Worm (Caenorhabditis elegans) whole organism, early embryonic: ENCODE data around the gene exos-9.

Experiments used
- B0310.2 ChIP-seq: sonication (generic microtip); optimal IDR thresholded peaks from 2 replicates; lab custom pipeline; 2016; ENCODE audit warnings: mild to moderate bottlenecking, missing genetic modification characterization, missing compliant biosample characterization
- F13C5.2 ChIP-seq: sonication (generic microtip); optimal IDR thresholded peaks from 2 replicates; lab custom pipeline; 2017; ENCODE audit warnings: mild to moderate bottlenecking, missing genetic modification characterization, inconsistent platforms, missing compliant biosample characterization
- aly-1 ChIP-seq: sonication (generic microtip); optimal IDR thresholded peaks from 2 replicates; lab custom pipeline; 2016; ENCODE audit warnings: missing genetic modification characterization, missing compliant biosample characterization
- ama-1 ChIP-seq: fragments of 150-350 bp; optimal IDR thresholded peaks from 2 replicates; lab custom pipeline; 2014
- ceh-13 ChIP-seq: fragments of 200-800 bp; sonication (Bioruptor generic); optimal IDR thresholded peaks from 2 replicates; lab custom pipeline; 2018; ENCODE audit warnings: mild to moderate bottlenecking, missing genetic modification characterization, missing compliant biosample characterization
- ceh-36 ChIP-seq: sonication (generic microtip); optimal IDR thresholded peaks from 2 replicates; lab custom pipeline; 2016; ENCODE audit warnings: missing genetic modification characterization, inconsistent platforms, missing compliant biosample characterization
- ets-7 ChIP-seq: sonication (generic microtip); optimal IDR thresholded peaks from 2 replicates; lab custom pipeline; 2016; ENCODE audit warnings: missing genotype, missing genetic modification characterization, missing compliant biosample characterization
- flt-1 ChIP-seq: fragments of 200-800 bp; sonication (Bioruptor generic); IDR thresholded peaks from 2 replicates; pipeline ENCODE4 v1.3.6; 2022; ENCODE audit warnings: missing genetic modification characterization, missing compliant biosample characterization
- hmbx-1 ChIP-seq: sonication (generic microtip); optimal IDR thresholded peaks from 2 replicates; lab custom pipeline; 2016; ENCODE audit warnings: mild to moderate bottlenecking, missing genetic modification characterization, missing compliant biosample characterization
- hmg-4 ChIP-seq: fragments of 200-800 bp; sonication (Bioruptor generic); optimal IDR thresholded peaks from 2 replicates; lab custom pipeline; 2018; ENCODE audit warnings: mild to moderate bottlenecking, missing genetic modification characterization, missing compliant biosample characterization
- hnd-1 ChIP-seq: sonication (generic microtip); optimal IDR thresholded peaks from 2 replicates; lab custom pipeline; 2016; ENCODE audit warnings: missing genetic modification characterization, missing compliant biosample characterization
- pes-1 ChIP-seq: fragments of 200-800 bp; sonication (Bioruptor generic); IDR thresholded peaks from 2 replicates; pipeline ENCODE4 v1.3.6; 2022; ENCODE audit warnings: missing genetic modification reagents, missing genetic modification characterization, missing compliant biosample characterization
- scrt-1 ChIP-seq: fragments of 200-800 bp; sonication (Bioruptor generic); IDR thresholded peaks from 2 replicates; pipeline ENCODE4 v1.3.6; 2022; ENCODE audit warnings: missing genetic modification characterization, missing compliant biosample characterization
- sea-1 ChIP-seq: fragments of 200-800 bp; sonication (Bioruptor generic); conservative IDR thresholded peaks from 2 replicates; pipeline ENCODE4 v1.3.6; 2022; ENCODE audit warnings: missing genetic modification characterization, missing compliant biosample characterization
- tbx-11 ChIP-seq: fragments of 200-800 bp; sonication (Bioruptor generic); IDR thresholded peaks from 2 replicates; pipeline ENCODE4 v1.3.6; 2022; ENCODE audit warnings: missing genetic modification characterization, missing compliant biosample characterization
- tbx-37 ChIP-seq: fragments of 200-800 bp; sonication (Bioruptor generic); conservative IDR thresholded peaks from 2 replicates; pipeline ENCODE4 v1.3.6; 2022; ENCODE audit warnings: missing genetic modification reagents, missing genetic modification characterization, missing compliant biosample characterization
- tra-4 ChIP-seq: sonication (generic microtip); optimal IDR thresholded peaks from 2 replicates; lab custom pipeline; 2017; ENCODE audit warnings: missing genetic modification characterization, missing compliant biosample characterization

Gene exos-9

DNA sequence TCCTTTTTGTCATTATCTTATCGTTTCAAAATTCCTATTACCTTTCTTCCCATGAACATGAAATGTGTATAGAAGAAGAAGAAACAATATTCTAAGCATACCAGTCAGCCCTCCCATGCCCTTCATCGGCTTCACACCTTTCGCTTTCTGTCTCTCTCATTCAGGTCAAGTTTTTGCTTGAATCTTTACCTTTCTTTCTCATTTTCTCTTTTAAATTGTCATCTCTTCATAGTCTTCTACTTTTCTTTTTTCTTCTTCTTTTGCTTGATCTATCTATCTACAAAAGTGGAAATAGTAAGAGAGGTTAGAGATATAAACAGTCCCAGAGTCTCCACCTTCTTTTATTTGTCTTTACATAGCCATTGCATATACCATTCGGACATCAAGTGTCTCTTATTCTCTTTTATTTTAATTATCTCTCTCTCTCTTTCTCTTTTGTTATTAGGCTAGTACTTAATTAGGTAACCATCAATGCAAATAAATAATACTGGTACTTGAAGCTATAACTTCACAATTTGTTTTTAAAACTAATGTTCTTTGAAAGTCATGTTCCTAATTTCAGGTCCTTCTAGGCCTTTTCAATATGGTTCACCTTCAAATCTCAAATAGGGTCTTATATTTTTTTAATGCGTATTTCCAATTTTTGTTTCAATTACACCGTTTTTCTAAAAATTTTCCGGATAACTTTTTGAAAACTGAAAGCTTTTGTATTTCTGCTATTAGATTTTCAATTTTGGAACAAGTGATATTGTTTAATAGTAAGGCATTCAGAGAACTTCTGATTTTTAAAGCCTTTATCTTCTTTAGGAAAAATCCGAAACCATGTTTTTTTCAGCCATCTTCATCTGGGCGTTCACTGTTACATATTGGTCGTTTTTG lies 3.7 kb upstream of the exos-9 start, which contains the start of gene dpy-31:
Gene dpy-31, plus strand, starts transcription at position 829 of the 879 bp plus-strand sequence.
- TF ChIP-seq F13C5.2 (tag; lab: Kevin White, UChicago) (no peak), hnd-1 (no peak), tbx-11 (no peak), aly-1 (no peak), tra-4 (tag; lab: Kevin White, UChicago) (no peak), tbx-37 (GFP tag; lab: Robert Waterston, UW) (no peak), hmg-4 (no peak), hmbx-1 (no peak), ceh-36 (tag; lab: Kevin White, UChicago) (no peak), pes-1 (GFP tag; lab: Robert Waterston, UW) (no peak), B0310.2 (tag; lab: Kevin White, UChicago) (no peak), ama-1 (no peak), ets-7 (tag; lab: Kevin White, UChicago) (no peak), scrt-1 (no peak), ceh-13 (GFP tag; lab: Kevin White, UChicago) (no peak), flt-1 (GFP tag; lab: Robert Waterston, UW) (no peak), sea-1 (GFP tag; lab: Robert Waterston, UW) (no peak)

ce11 chrIII:7199467-7199866 lies 1.6 kb upstream of the exos-9 start:
- no peak for TF ChIP-seq F13C5.2 (tag; lab: Kevin White, UChicago)
- TF ChIP-seq tra-4 (tag; lab: Kevin White, UChicago): no peak
- TF ChIP-seq pes-1 (GFP tag; lab: Robert Waterston, UW): no peak
- TF ChIP-seq hmg-4: no peak
- TF ChIP-seq hmbx-1: no peak

ce11 chrIII:7198838-7199237 lies 965 bp upstream of the exos-9 start, which contains the start of gene pfd-5:
pfd-5 (minus strand) TSS chrIII:7198884.
- TF ChIP-seq hmbx-1 (peak; percentile 0), ceh-13 (GFP tag; lab: Kevin White, UChicago) (no peak), pes-1 (GFP tag; lab: Robert Waterston, UW) (peak; percentile 77), sea-1 (GFP tag; lab: Robert Waterston, UW) (0 out of 2 replicates have a peak, but pooled peaks have one; percentile 11), ets-7 (tag; lab: Kevin White, UChicago) (no peak), F13C5.2 (tag; lab: Kevin White, UChicago) (peak; percentile 35), tra-4 (tag; lab: Kevin White, UChicago) (no peak), tbx-37 (GFP tag; lab: Robert Waterston, UW) (peak; percentile 95)

DNA sequence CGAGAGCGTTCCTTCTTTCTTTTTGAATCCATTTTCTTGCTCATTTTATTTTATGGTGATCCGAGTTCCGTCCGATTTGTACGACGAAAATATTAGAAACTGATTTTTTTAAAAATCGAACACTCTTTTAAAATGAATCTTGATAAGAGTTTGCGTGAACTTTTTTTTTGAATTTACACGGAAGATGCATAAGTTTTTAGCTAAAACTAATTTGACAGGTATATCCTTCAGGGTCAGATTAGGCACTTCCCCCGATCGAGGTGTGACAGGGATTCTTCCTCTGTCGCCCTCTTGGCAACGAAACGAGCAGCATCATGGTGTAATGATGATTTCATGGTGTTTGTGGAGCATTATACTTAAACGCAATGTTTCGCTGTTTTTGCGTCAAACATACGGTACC lies 2.5 kb downstream of the exos-9 start, which contains the start of gene F37C12.18:
Gene F37C12.18, minus strand, starts transcription at position 101 of the 400 bp plus-strand sequence.
- TF ChIP-seq B0310.2 (tag; lab: Kevin White, UChicago) (no peak), hmbx-1 (no peak), ceh-36 (tag; lab: Kevin White, UChicago) (no peak), tbx-11 (no peak), pes-1 (GFP tag; lab: Robert Waterston, UW) (no peak), tbx-37 (GFP tag; lab: Robert Waterston, UW) (no peak), F13C5.2 (tag; lab: Kevin White, UChicago) (no peak), aly-1 (no peak), sea-1 (GFP tag; lab: Robert Waterston, UW) (no peak), ama-1 (no peak), hmg-4 (no peak)

- no peak for TF ChIP-seq B0310.2 (tag; lab: Kevin White, UChicago)
- TF ChIP-seq sea-1 (GFP tag; lab: Robert Waterston, UW): no peak
- no peak for TF ChIP-seq ama-1
- no peak for TF ChIP-seq hmg-4
- TF ChIP-seq F13C5.2 (tag; lab: Kevin White, UChicago): no peak
- TF ChIP-seq pes-1 (GFP tag; lab: Robert Waterston, UW): no peak
- TF ChIP-seq ets-7 (tag; lab: Kevin White, UChicago): no peak
- TF ChIP-seq tbx-37 (GFP tag; lab: Robert Waterston, UW): no peak
- TF ChIP-seq scrt-1: no peak
- TF ChIP-seq aly-1: no peak
- no peak for TF ChIP-seq tra-4 (tag; lab: Kevin White, UChicago)
- TF ChIP-seq flt-1 (GFP tag; lab: Robert Waterston, UW): no peak
- TF ChIP-seq ceh-13 (GFP tag; lab: Kevin White, UChicago): no peak
- no peak for TF ChIP-seq hnd-1
- no peak for TF ChIP-seq hmbx-1
These were observed 4.8 kb downstream of the exos-9 start, which contains the start of gene mec-14 for ce11 chrIII:7192942-7193665. mec-14 (minus strand) TSS chrIII:7192992.

DNA sequence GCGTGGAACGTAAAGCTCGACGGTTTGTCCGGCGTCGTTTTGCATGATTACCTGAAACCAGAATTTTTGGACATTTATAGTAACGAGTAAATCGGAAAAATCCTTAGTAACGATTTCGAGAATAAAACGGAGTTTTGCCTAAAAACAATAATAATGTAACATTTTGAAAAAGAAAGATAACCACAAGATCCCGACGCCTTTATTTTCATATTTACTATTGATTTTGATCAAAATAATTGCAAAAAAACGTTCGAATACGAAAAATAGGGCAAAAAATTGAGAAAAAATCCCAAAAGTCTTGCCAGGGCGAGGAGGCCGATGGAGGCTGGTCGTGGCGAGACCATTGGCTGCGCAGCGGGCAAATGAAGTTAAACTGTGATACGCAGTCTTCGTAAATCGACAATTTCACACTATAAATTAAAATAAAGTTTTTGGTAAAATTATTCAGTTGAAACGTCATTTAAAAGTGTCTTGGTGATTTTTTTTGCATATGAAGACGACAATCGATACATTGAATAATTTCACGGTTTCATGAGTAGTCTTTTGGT lies 8.2 kb downstream of the exos-9 start, which contains the start of gene rps-21:
Gene rps-21, minus strand, starts transcription at position 51 of the 548 bp plus-strand sequence.
- TF ChIP-seq hmg-4: peak; percentile 24
- TF ChIP-seq F13C5.2 (tag; lab: Kevin White, UChicago): peak; percentile 47
- TF ChIP-seq pes-1 (GFP tag; lab: Robert Waterston, UW): 0 out of 2 replicates have a peak, but pooled peaks have one; percentile 32
- no peak for TF ChIP-seq ets-7 (tag; lab: Kevin White, UChicago)
- no peak for TF ChIP-seq sea-1 (GFP tag; lab: Robert Waterston, UW)
- no peak for TF ChIP-seq hnd-1
